Worm (Caenorhabditis elegans) whole organism, midembryonic: Measurements from ENCODE around the gene F10G2.7.
"Not testable (repeated sequence)": the region's sequence is repeated elsewhere in the genome, so short reads cannot be mapped to it uniquely, and the experiment has no call there.

Source experiments
- T22C8.4 ChIP-seq: fragments of 200-800 bp; sonication (Bioruptor generic); IDR thresholded peaks from 2 replicates; pipeline ENCODE4 v1.3.6; 2022; ENCODE audit warnings: missing genetic modification characterization, missing compliant biosample characterization
- cog-1 ChIP-seq: sonication (generic microtip); optimal IDR thresholded peaks from 2 replicates; lab custom pipeline; 2016; ENCODE audit warnings: missing genetic modification characterization, missing compliant biosample characterization
- flt-1 ChIP-seq: fragments of 200-800 bp; sonication (Bioruptor generic); IDR thresholded peaks from 2 replicates; pipeline ENCODE4 v1.3.6; 2022; ENCODE audit warnings: missing genetic modification characterization, missing compliant biosample characterization
- klf-2 ChIP-seq: fragments of 200-800 bp; sonication (Bioruptor generic); conservative IDR thresholded peaks from 2 replicates; pipeline ENCODE4 v1.3.6; 2022; ENCODE audit warnings: missing genetic modification reagents, missing genetic modification characterization, missing compliant biosample characterization
- med-1 ChIP-seq: sonication (generic microtip); optimal IDR thresholded peaks from 2 replicates; lab custom pipeline; 2017; ENCODE audit warnings: missing genetic modification characterization, mild to moderate bottlenecking, missing compliant biosample characterization, antibody characterized with exemption, missing genetic modification reagents; ENCODE audit not compliant: insufficient read depth
- ref-1 ChIP-seq: fragments of 200-800 bp; sonication (Bioruptor generic); conservative IDR thresholded peaks from 2 replicates; pipeline ENCODE4 v1.3.6; 2022; ENCODE audit warnings: missing genetic modification reagents, missing genetic modification characterization, missing compliant biosample characterization
- tab-1 ChIP-seq: fragments of 200-800 bp; sonication (Bioruptor generic); IDR thresholded peaks from 2 replicates; pipeline ENCODE4 v1.3.6; 2022; ENCODE audit warnings: missing genetic modification characterization, missing compliant biosample characterization
- ztf-23 ChIP-seq: fragments of 200-800 bp; sonication (Bioruptor generic); IDR thresholded peaks from 2 replicates; pipeline ENCODE4 v1.3.6; 2022; ENCODE audit warnings: missing genetic modification reagents, missing genetic modification characterization, missing compliant biosample characterization
- ztf-29 ChIP-seq: fragments of 200-800 bp; sonication (Bioruptor generic); IDR thresholded peaks from 2 replicates; pipeline ENCODE4 v1.3.6; 2022; ENCODE audit warnings: missing genetic modification reagents, missing genetic modification characterization, missing compliant biosample characterization

F10G2.7 gene

ce11 chrV:7356684-7357083 is 19.6 kb upstream of the F10G2.7 start, which contains the start of gene C03G6.21:
Gene C03G6.21 (minus strand): TSS chrV:7356784.
- TF ChIP-seq med-1 (GFP tag; lab: Kevin White, UChicago) (no peak), ztf-23 (GFP tag; lab: Robert Waterston, UW) (no peak), flt-1 (GFP tag; lab: Robert Waterston, UW) (no peak), tab-1 (no peak), cog-1 (tag; lab: Kevin White, UChicago) (no peak), ztf-29 (GFP tag; lab: Robert Waterston, UW) (no peak), klf-2 (no peak), ref-1 (no peak), T22C8.4 (GFP tag; lab: Robert Waterston, UW) (no peak)

- TF ChIP-seq ztf-23 (GFP tag; lab: Robert Waterston, UW) (no peak), ref-1 (no peak), klf-2 (no peak), cog-1 (tag; lab: Kevin White, UChicago) (no peak), T22C8.4 (GFP tag; lab: Robert Waterston, UW) (no peak), flt-1 (GFP tag; lab: Robert Waterston, UW) (no peak), med-1 (GFP tag; lab: Kevin White, UChicago) (no peak), ztf-29 (GFP tag; lab: Robert Waterston, UW) (no peak), tab-1 (no peak)
Measured at ce11 chrV:7355464-7355863, 18.3 kb upstream of the F10G2.7 start, which contains the start of gene tag-293. Gene tag-293 (minus strand): TSS chrV:7355564.

DNA sequence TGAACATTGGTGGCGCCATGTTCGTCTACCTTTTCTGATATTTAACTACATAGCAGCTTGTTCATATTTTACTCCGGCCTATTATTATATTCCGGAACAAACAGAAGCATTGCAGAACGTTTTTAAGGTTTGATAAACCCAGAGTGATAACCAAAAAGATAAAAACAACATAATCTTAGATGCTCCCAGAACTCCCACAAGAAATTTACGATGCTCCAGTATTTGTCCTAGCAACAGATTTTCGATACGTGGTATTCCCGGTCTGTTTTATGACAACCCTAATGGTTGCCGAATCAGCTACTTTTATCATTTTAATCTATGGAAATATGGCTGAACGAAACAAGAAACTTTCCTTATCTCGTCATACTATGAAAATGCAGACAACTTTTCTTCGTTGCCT is 16.5 kb upstream of the F10G2.7 start:
- TF ChIP-seq klf-2 (no peak), cog-1 (tag; lab: Kevin White, UChicago) (no peak), ztf-29 (GFP tag; lab: Robert Waterston, UW) (no peak), ztf-23 (GFP tag; lab: Robert Waterston, UW) (no peak), med-1 (GFP tag; lab: Kevin White, UChicago) (no peak), flt-1 (GFP tag; lab: Robert Waterston, UW) (no peak), T22C8.4 (GFP tag; lab: Robert Waterston, UW) (no peak), tab-1 (no peak), ref-1 (no peak)

ce11 chrV:7352186-7353053 is 15.3 kb upstream of the F10G2.7 start, which contains the start of the genes srh-231 and srh-275:
Gene srh-231 (minus strand): TSS chrV:7352236.
Gene srh-275 (plus strand): TSS chrV:7353003.
- no peak for TF ChIP-seq T22C8.4 (GFP tag; lab: Robert Waterston, UW)
- no peak for TF ChIP-seq klf-2
- no peak for TF ChIP-seq ztf-29 (GFP tag; lab: Robert Waterston, UW)
- TF ChIP-seq ref-1, result no peak
- TF ChIP-seq tab-1, result no peak
- no peak for TF ChIP-seq med-1 (GFP tag; lab: Kevin White, UChicago)
- TF ChIP-seq ztf-23 (GFP tag; lab: Robert Waterston, UW), result no peak
- TF ChIP-seq cog-1 (tag; lab: Kevin White, UChicago), result no peak
- TF ChIP-seq flt-1 (GFP tag; lab: Robert Waterston, UW), result no peak

DNA sequence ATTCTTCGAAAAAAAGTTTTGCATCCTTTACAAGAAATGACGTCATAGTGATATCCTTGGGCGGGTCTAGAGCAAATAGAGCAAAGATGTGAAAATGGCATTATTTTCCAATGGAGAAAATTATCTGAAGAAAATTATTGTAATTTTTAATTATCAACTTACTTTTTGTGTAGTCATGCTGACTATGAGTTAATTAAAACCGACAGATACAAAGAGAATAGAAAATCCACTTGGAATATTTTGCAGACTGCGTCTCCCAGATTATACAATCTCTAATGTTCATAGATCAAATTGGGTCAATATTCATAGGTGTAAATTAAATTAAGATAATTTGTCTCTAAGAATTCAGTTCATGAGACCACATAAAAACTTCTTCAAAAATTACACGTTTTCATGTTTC is 12.4 kb upstream of the F10G2.7 start, which contains the start of gene nhr-149:
TSS of gene nhr-149 (minus strand) at position 101 of the 400 bp plus-strand sequence.
- no peak for TF ChIP-seq med-1 (GFP tag; lab: Kevin White, UChicago)
- TF ChIP-seq ztf-29 (GFP tag; lab: Robert Waterston, UW), result no peak
- no peak for TF ChIP-seq ref-1
- no peak for TF ChIP-seq klf-2
- no peak for TF ChIP-seq tab-1
- TF ChIP-seq T22C8.4 (GFP tag; lab: Robert Waterston, UW), result no peak
- no peak for TF ChIP-seq ztf-23 (GFP tag; lab: Robert Waterston, UW)
- TF ChIP-seq cog-1 (tag; lab: Kevin White, UChicago), result no peak
- no peak for TF ChIP-seq flt-1 (GFP tag; lab: Robert Waterston, UW)

- TF ChIP-seq tab-1; med-1 (GFP tag; lab: Kevin White, UChicago); cog-1 (tag; lab: Kevin White, UChicago): not testable (repeated sequence)
Measured at ce11 chrV:7345494-7345893, 8.4 kb upstream of the F10G2.7 start, which contains the start of gene nhr-147. Gene nhr-147 (plus strand): TSS chrV:7345794.

- TF ChIP-seq T22C8.4 (GFP tag; lab: Robert Waterston, UW), result no peak
- no peak for TF ChIP-seq ztf-23 (GFP tag; lab: Robert Waterston, UW)
- TF ChIP-seq flt-1 (GFP tag; lab: Robert Waterston, UW), result no peak
- no peak for TF ChIP-seq cog-1 (tag; lab: Kevin White, UChicago)
- no peak for TF ChIP-seq med-1 (GFP tag; lab: Kevin White, UChicago)
- no peak for TF ChIP-seq tab-1
Measured at ce11 chrV:7343522-7343921, 6.4 kb upstream of the F10G2.7 start, which contains the start of gene srh-244. Gene srh-244 (plus strand): TSS chrV:7343822.

- TF ChIP-seq flt-1 (GFP tag; lab: Robert Waterston, UW), result no peak
- TF ChIP-seq ref-1, result no peak
- no peak for TF ChIP-seq ztf-29 (GFP tag; lab: Robert Waterston, UW)
- TF ChIP-seq med-1 (GFP tag; lab: Kevin White, UChicago), result no peak
- TF ChIP-seq cog-1 (tag; lab: Kevin White, UChicago), result no peak
- no peak for TF ChIP-seq tab-1
- no peak for TF ChIP-seq ztf-23 (GFP tag; lab: Robert Waterston, UW)
- TF ChIP-seq klf-2, result no peak
- TF ChIP-seq T22C8.4 (GFP tag; lab: Robert Waterston, UW), result no peak
Measured at ce11 chrV:7341942-7342341, 4.8 kb upstream of the F10G2.7 start, which contains the start of the genes nhr-263 and nhr-148. Gene nhr-263 (minus strand): TSS chrV:7342042. Gene nhr-148 (plus strand): TSS chrV:7342156.

- TF ChIP-seq T22C8.4 (GFP tag; lab: Robert Waterston, UW) (no peak), ref-1 (no peak), tab-1 (no peak), cog-1 (tag; lab: Kevin White, UChicago) (no peak)
Measured at ce11 chrV:7339831-7340230, 2.7 kb upstream of the F10G2.7 start, which contains the start of gene srh-187. Gene srh-187 (minus strand): TSS chrV:7339931.
